Fruit fly (Drosophila melanogaster): Measurements from ENCODE around the gene Dhc1.
A peak's percentile ranks its signal among the peaks of the same experiment; 100 is the strongest.

Dhc1 gene

dm6 chr3R:9628607-9629006 is 45.8 kb downstream of the Dhc1 start:
- TF ChIP-seq noc (tag; optimal IDR thresholded peaks at IDR 0.05), result no peak

- TF ChIP-seq noc (tag; optimal IDR thresholded peaks at IDR 0.05), result no peak
These were observed 46.4 kb downstream of the Dhc1 start for dm6 chr3R:9628036-9628435.

- peak; percentile 93 for TF ChIP-seq noc (tag; optimal IDR thresholded peaks at IDR 0.05)
These were observed 47.5 kb downstream of the Dhc1 start, which contains the start of the genes CG9427 and CG8319 for dm6 chr3R:9626880-9627401. CG9427 (minus strand) TSS chr3R:9626930. CG8319 (plus strand) TSS chr3R:9627321.

dm6 chr3R:9626266-9626665 is 48.2 kb downstream of the Dhc1 start:
- TF ChIP-seq noc (tag; optimal IDR thresholded peaks at IDR 0.05), result no peak

dm6 chr3R:9625443-9625842 is 49.0 kb downstream of the Dhc1 start:
- no peak for TF ChIP-seq noc (tag; optimal IDR thresholded peaks at IDR 0.05)

- TF ChIP-seq noc (tag; optimal IDR thresholded peaks at IDR 0.05), result peak; percentile 84
These were observed 54.2 kb downstream of the Dhc1 start for dm6 chr3R:9620278-9620677.

dm6 chr3R:9618331-9618730 is 56.1 kb downstream of the Dhc1 start:
- peak; percentile 60 for TF ChIP-seq noc (tag; optimal IDR thresholded peaks at IDR 0.05)

- peak; percentile 39 for TF ChIP-seq noc (tag; optimal IDR thresholded peaks at IDR 0.05)
These were observed 61.3 kb downstream of the Dhc1 start for dm6 chr3R:9613124-9613523.

dm6 chr3R:9612217-9612616 is 62.2 kb downstream of the Dhc1 start:
- TF ChIP-seq noc (tag; optimal IDR thresholded peaks at IDR 0.05), result peak; percentile 33

dm6 chr3R:9608206-9608605 is 66.2 kb downstream of the Dhc1 start:
- no peak for TF ChIP-seq noc (tag; optimal IDR thresholded peaks at IDR 0.05)

- no peak for TF ChIP-seq noc (tag; optimal IDR thresholded peaks at IDR 0.05)
These were observed 67.3 kb downstream of the Dhc1 start for dm6 chr3R:9606913-9607804.

dm6 chr3R:9605084-9605483 is 69.4 kb downstream of the Dhc1 start:
- no peak for TF ChIP-seq noc (tag; optimal IDR thresholded peaks at IDR 0.05)

dm6 chr3R:9604445-9605020 is 69.9 kb downstream of the Dhc1 start:
- no peak for TF ChIP-seq noc (tag; optimal IDR thresholded peaks at IDR 0.05)

dm6 chr3R:9603022-9603942 is 71.2 kb downstream of the Dhc1 start:
- TF ChIP-seq noc (tag; optimal IDR thresholded peaks at IDR 0.05), result no peak

dm6 chr3R:9601949-9602348 is 72.5 kb downstream of the Dhc1 start:
- no peak for TF ChIP-seq noc (tag; optimal IDR thresholded peaks at IDR 0.05)

Data from whole organism, larva.